Fruit fly (Drosophila melanogaster) whole organism, embryonic: Measurements from ENCODE around the gene CG17777.

Experiments used
- Ada2b ChIP-seq: fragments of 200-800 bp; sonication (Bioruptor generic); IDR thresholded peaks from 2 replicates; pipeline ENCODE4 v1.3.6; 2022; ENCODE audit warnings: missing biosample characterization, missing genetic modification characterization
- B-H2 ChIP-seq: fragments of 200-800 bp; sonication (Bioruptor generic); optimal IDR thresholded peaks from 2 replicates; lab custom pipeline; 2018; ENCODE audit warnings: missing biosample characterization, mild to moderate bottlenecking, missing genetic modification characterization
- CG10321 ChIP-seq: fragments of 200-800 bp; sonication (Bioruptor generic); IDR thresholded peaks from 2 replicates; pipeline ENCODE4 v1.3.6; 2022; ENCODE audit warnings: missing biosample characterization, missing genetic modification characterization
- CG10462 ChIP-seq: fragments of 200-800 bp; sonication (Bioruptor generic); optimal IDR thresholded peaks from 2 replicates; lab custom pipeline; 2016; ENCODE audit warnings: missing biosample characterization, missing genetic modification characterization
- CG10543 ChIP-seq: fragments of 200-800 bp; sonication (Bioruptor generic); optimal IDR thresholded peaks from 3 replicates; lab custom pipeline; 2017; ENCODE audit warnings: missing biosample characterization, mild to moderate bottlenecking, missing genetic modification characterization, moderate library complexity
- CG11093 ChIP-seq: fragments of 200-800 bp; sonication (Bioruptor generic); IDR thresholded peaks from 3 replicates; pipeline ENCODE4 v1.3.6; 2022; ENCODE audit warnings: missing biosample characterization, missing genetic modification characterization
- CG12391 ChIP-seq: fragments of 200-800 bp; sonication (Bioruptor generic); optimal IDR thresholded peaks from 3 replicates; lab custom pipeline; 2018; ENCODE audit warnings: missing biosample characterization, mild to moderate bottlenecking, missing genetic modification characterization, moderate library complexity
- CG15269 ChIP-seq: fragments of 200-800 bp; sonication (Bioruptor generic); optimal IDR thresholded peaks from 2 replicates; lab custom pipeline; 2018; ENCODE audit warnings: missing biosample characterization, mild to moderate bottlenecking, missing genetic modification characterization, moderate library complexity
- CG1603 ChIP-seq: fragments of 200-800 bp; sonication (Bioruptor generic); optimal IDR thresholded peaks from 2 replicates; lab custom pipeline; 2019; ENCODE audit warnings: missing biosample characterization, mild to moderate bottlenecking, missing genetic modification characterization, moderate library complexity
- CG17328 ChIP-seq: fragments of 200-800 bp; sonication (Bioruptor generic); IDR thresholded peaks from 2 replicates; pipeline ENCODE4 v1.3.6; 2022; ENCODE audit warnings: missing biosample characterization, missing genetic modification characterization
- CG17802 ChIP-seq: fragments of 200-800 bp; sonication (Bioruptor generic); optimal IDR thresholded peaks from 2 replicates; lab custom pipeline; 2018; ENCODE audit warnings: missing biosample characterization, mild to moderate bottlenecking, missing genetic modification characterization, moderate library complexity
- CG1832 ChIP-seq: fragments of 200-800 bp; sonication (Bioruptor generic); optimal IDR thresholded peaks from 2 replicates; lab custom pipeline; 2017; ENCODE audit warnings: missing biosample characterization, mild to moderate bottlenecking, missing genetic modification characterization, inconsistent platforms
- CG2116 ChIP-seq: fragments of 200-800 bp; sonication (Bioruptor generic); optimal IDR thresholded peaks from 3 replicates; lab custom pipeline; 2018; ENCODE audit warnings: missing biosample characterization, mild to moderate bottlenecking, missing genetic modification characterization
- CG2712 ChIP-seq: fragments of 200-800 bp; optimal IDR thresholded peaks from 3 replicates; lab custom pipeline; 2019; ENCODE audit warnings: missing biosample characterization, mild to moderate bottlenecking, missing genetic modification characterization, moderate library complexity
- CG32767 ChIP-seq: fragments of 200-800 bp; sonication (Bioruptor generic); IDR thresholded peaks from 2 replicates; pipeline ENCODE4 v1.3.6; 2022; ENCODE audit warnings: missing biosample characterization, missing genetic modification characterization
- CG4854 ChIP-seq: fragments of 200-800 bp; sonication (Bioruptor generic); optimal IDR thresholded peaks from 2 replicates; lab custom pipeline; 2016; ENCODE audit warnings: missing biosample characterization, missing genetic modification characterization, inconsistent platforms
- CG7786 ChIP-seq: fragments of 200-800 bp; sonication (Bioruptor generic); optimal IDR thresholded peaks from 2 replicates; lab custom pipeline; 2016; ENCODE audit warnings: missing biosample characterization, missing genetic modification characterization
- Ets97D ChIP-seq: fragments of 200-800 bp; sonication (Bioruptor generic); optimal IDR thresholded peaks from 3 replicates; lab custom pipeline; 2016; ENCODE audit warnings: missing biosample characterization, missing genetic modification characterization
- HmgD ChIP-seq: fragments of 200-800 bp; sonication (Bioruptor generic); optimal IDR thresholded peaks from 3 replicates; lab custom pipeline; 2016; ENCODE audit warnings: missing biosample characterization, missing genetic modification characterization
- Jarid2 ChIP-seq: fragments of 200-800 bp; sonication (Bioruptor generic); optimal IDR thresholded peaks from 3 replicates; lab custom pipeline; 2017; ENCODE audit warnings: mild to moderate bottlenecking, missing biosample characterization, missing genetic modification reagents, missing genetic modification characterization
- NC2β ChIP-seq: fragments of 200-800 bp; sonication (Bioruptor generic); optimal IDR thresholded peaks from 2 replicates; lab custom pipeline; 2016; ENCODE audit warnings: missing biosample characterization, missing genetic modification characterization
- Nf-YB ChIP-seq: fragments of 200-800 bp; sonication (Bioruptor generic); optimal IDR thresholded peaks from 3 replicates; lab custom pipeline; 2019; ENCODE audit warnings: missing biosample characterization, mild to moderate bottlenecking, missing genetic modification characterization, moderate library complexity
- Nf-YC ChIP-seq: fragments of 200-800 bp; optimal IDR thresholded peaks from 3 replicates; lab custom pipeline; 2019; ENCODE audit warnings: missing biosample characterization, mild to moderate bottlenecking, missing genetic modification characterization, moderate library complexity
- NfI ChIP-seq: fragments of 200-800 bp; sonication (Bioruptor generic); optimal IDR thresholded peaks from 3 replicates; lab custom pipeline; 2018; ENCODE audit warnings: missing biosample characterization, mild to moderate bottlenecking, missing genetic modification characterization, moderate library complexity
- Optix ChIP-seq: fragments of 200-800 bp; sonication (Bioruptor generic); IDR thresholded peaks from 3 replicates; pipeline ENCODE4 v1.3.6; 2022; ENCODE audit warnings: missing biosample characterization, missing genetic modification characterization
- Scr ChIP-seq: fragments of 200-800 bp; sonication (Bioruptor generic); IDR thresholded peaks from 2 replicates; pipeline ENCODE4 v1.3.6; 2022; ENCODE audit warnings: missing biosample characterization, missing genetic modification characterization; ENCODE audit not compliant: partially characterized antibody
- Sin3A ChIP-seq: fragments of >200 bp; optimal IDR thresholded peaks from 2 replicates; lab custom pipeline; 2018
- Ssrp ChIP-seq: fragments of 200-800 bp; sonication (Bioruptor generic); optimal IDR thresholded peaks from 2 replicates; lab custom pipeline; 2018; ENCODE audit warnings: missing biosample characterization, mild to moderate bottlenecking, missing genetic modification characterization, moderate library complexity
- Xbp1 ChIP-seq: fragments of 200-800 bp; sonication (Bioruptor generic); optimal IDR thresholded peaks from 3 replicates; lab custom pipeline; 2016; ENCODE audit warnings: missing biosample characterization, mild to moderate bottlenecking, missing genetic modification characterization
- aop ChIP-seq: fragments of 200-800 bp; sonication (Bioruptor generic); IDR thresholded peaks from 2 replicates; pipeline ENCODE4 v1.3.6; 2022; ENCODE audit warnings: missing biosample characterization, missing genetic modification characterization
- ash1 ChIP-seq: fragments of 200-800 bp; sonication (Bioruptor generic); optimal IDR thresholded peaks from 2 replicates; lab custom pipeline; 2018; ENCODE audit warnings: missing biosample characterization, mild to moderate bottlenecking, missing genetic modification characterization
- btn ChIP-seq: fragments of 200-800 bp; sonication (Bioruptor generic); optimal IDR thresholded peaks from 2 replicates; lab custom pipeline; 2016; ENCODE audit warnings: missing biosample characterization, missing genetic modification characterization
- cato ChIP-seq: fragments of 200-800 bp; sonication (Bioruptor generic); optimal IDR thresholded peaks from 2 replicates; lab custom pipeline; 2016; ENCODE audit warnings: missing biosample characterization, missing genetic modification characterization, borderline replicate concordance
- ci ChIP-seq: fragments of 200-800 bp; sonication (Bioruptor generic); IDR thresholded peaks from 3 replicates; pipeline ENCODE4 v1.3.6; 2022; ENCODE audit warnings: missing biosample characterization, missing genetic modification characterization
- crol ChIP-seq: fragments of 200-800 bp; sonication (Bioruptor generic); IDR thresholded peaks from 2 replicates; pipeline ENCODE4 v1.3.6; 2022; ENCODE audit warnings: missing biosample characterization, missing genetic modification characterization
- dpn ChIP-seq, 2 experiments: fragments of 200-800 bp; sonication (Bioruptor generic); optimal IDR thresholded peaks; 3 replicates each; lab custom pipeline; 2016; ENCODE audit warnings: missing biosample characterization in 2 of 2, missing genetic modification characterization in 2 of 2
- fru ChIP-seq: fragments of >200 bp; optimal IDR thresholded peaks from 2 replicates; lab custom pipeline; 2017
- ken ChIP-seq: fragments of 200-800 bp; sonication (Bioruptor generic); IDR thresholded peaks from 3 replicates; pipeline ENCODE4 v1.3.6; 2022; ENCODE audit warnings: missing biosample characterization, missing genetic modification characterization
- kni ChIP-seq: fragments of 200-800 bp; sonication (Bioruptor generic); optimal IDR thresholded peaks from 3 replicates; lab custom pipeline; 2017; ENCODE audit warnings: mild to moderate bottlenecking, missing biosample characterization, missing genetic modification reagents, missing genetic modification characterization
- lab ChIP-seq: fragments of 200-800 bp; sonication (Bioruptor generic); optimal IDR thresholded peaks from 3 replicates; lab custom pipeline; 2017; ENCODE audit warnings: missing biosample characterization, missing genetic modification characterization, mild to moderate bottlenecking, moderate library complexity, missing genetic modification reagents
- mirr ChIP-seq: fragments of 200-800 bp; sonication (Bioruptor generic); optimal IDR thresholded peaks from 3 replicates; lab custom pipeline; 2018; ENCODE audit warnings: missing biosample characterization, mild to moderate bottlenecking, missing genetic modification characterization
- nerfin-1 ChIP-seq: fragments of 200-800 bp; sonication (Bioruptor generic); optimal IDR thresholded peaks from 3 replicates; lab custom pipeline; 2019; ENCODE audit warnings: missing biosample characterization, mild to moderate bottlenecking, missing genetic modification characterization, moderate library complexity
- nerfin-2 ChIP-seq: fragments of 200-800 bp; sonication (Bioruptor generic); IDR thresholded peaks from 2 replicates; pipeline ENCODE4 v1.3.6; 2022; ENCODE audit warnings: missing biosample characterization, missing genetic modification characterization; ENCODE audit not compliant: partially characterized antibody
- pfk ChIP-seq: fragments of 200-800 bp; sonication (Bioruptor generic); optimal IDR thresholded peaks from 2 replicates; lab custom pipeline; 2018; ENCODE audit warnings: missing biosample characterization, mild to moderate bottlenecking, missing genetic modification characterization, moderate library complexity
- phol ChIP-seq: fragments of 200-800 bp; sonication (Bioruptor generic); optimal IDR thresholded peaks from 3 replicates; lab custom pipeline; 2018; ENCODE audit warnings: missing biosample characterization, mild to moderate bottlenecking, missing genetic modification characterization, moderate library complexity
- shn ChIP-seq: fragments of 200-800 bp; sonication (Bioruptor generic); optimal IDR thresholded peaks from 3 replicates; lab custom pipeline; 2016; ENCODE audit warnings: missing biosample characterization, missing genetic modification characterization
- sqz ChIP-seq: fragments of 200-800 bp; sonication (Bioruptor generic); optimal IDR thresholded peaks from 3 replicates; lab custom pipeline; 2018; ENCODE audit warnings: missing biosample characterization, mild to moderate bottlenecking, missing genetic modification characterization
- stwl ChIP-seq: fragments of 200-800 bp; sonication (Bioruptor generic); optimal IDR thresholded peaks from 3 replicates; lab custom pipeline; 2018; ENCODE audit warnings: missing biosample characterization, mild to moderate bottlenecking, missing genetic modification characterization, moderate library complexity
- ttk ChIP-seq: fragments of 200-800 bp; sonication (Bioruptor generic); IDR thresholded peaks from 2 replicates; pipeline ENCODE4 v2.1.2; 2022; ENCODE audit warnings: missing biosample characterization, missing genetic modification characterization
- zen ChIP-seq: fragments of 200-800 bp; sonication (Bioruptor generic); optimal IDR thresholded peaks from 3 replicates; lab custom pipeline; 2018; ENCODE audit warnings: missing biosample characterization, mild to moderate bottlenecking, missing genetic modification characterization, moderate library complexity
- zf30C ChIP-seq: fragments of 200-800 bp; sonication (Bioruptor generic); optimal IDR thresholded peaks from 3 replicates; lab custom pipeline; 2018; ENCODE audit warnings: missing biosample characterization, mild to moderate bottlenecking, missing genetic modification characterization

CG17777 gene

DNA sequence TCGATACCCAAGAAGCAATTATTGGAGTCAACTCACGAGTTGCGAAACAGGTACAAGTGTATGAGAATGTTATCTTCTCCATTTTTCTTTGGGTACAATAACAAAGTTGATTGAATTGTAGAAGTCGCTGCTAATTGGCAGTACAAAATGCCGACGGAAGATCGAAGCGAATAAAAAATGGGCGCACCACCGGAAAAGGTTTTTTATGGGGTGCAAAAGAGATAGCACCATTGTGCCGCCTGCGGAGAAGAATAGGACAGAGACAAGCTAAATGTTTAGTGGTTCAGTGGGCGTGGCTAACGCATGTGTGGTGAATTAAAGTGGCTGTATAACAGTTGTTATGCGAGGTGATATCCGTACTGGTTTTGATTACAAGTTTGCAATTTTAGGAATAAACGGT is 46.2 kb upstream of the CG17777 start (continued):
- peak; percentile 95 for TF ChIP-seq CG10321 (GFP tag; lab: Robert Waterston, UW)
- no peak for TF ChIP-seq CG1603
- no peak for TF ChIP-seq Optix (GFP tag; lab: Robert Waterston, UW)
- TF ChIP-seq phol: peak; percentile 24
- TF ChIP-seq CG4854 (GFP tag; lab: Kevin White, UChicago): no peak
- no peak for TF ChIP-seq nerfin-2 (GFP tag; lab: Robert Waterston, UW)
- no peak for TF ChIP-seq lab (GFP tag; lab: Kevin White, UChicago)
- no peak for TF ChIP-seq Ssrp (tag; lab: Kevin White, UChicago)
- TF ChIP-seq CG17802 (tag; lab: Kevin White, UChicago): no peak
- TF ChIP-seq Sin3A: no peak
- TF ChIP-seq NfI (GFP tag; lab: Kevin White, UChicago): peak; percentile 30
- TF ChIP-seq pfk (GFP tag; lab: Kevin White, UChicago): peak; percentile 58
- TF ChIP-seq ttk (GFP tag; lab: Robert Waterston, UW): no peak
- no peak for TF ChIP-seq Xbp1 (GFP tag; lab: Kevin White, UChicago)
- no peak for TF ChIP-seq CG7786 (GFP tag; lab: Kevin White, UChicago)
- TF ChIP-seq nerfin-1: peak; percentile 29
- TF ChIP-seq HmgD (GFP tag; lab: Kevin White, UChicago): no peak
- TF ChIP-seq zen (tag; lab: Kevin White, UChicago): peak; percentile 10
- peak; percentile 98 for TF ChIP-seq Nf-YB
- no peak for TF ChIP-seq btn (GFP tag; lab: Kevin White, UChicago)
- TF ChIP-seq ken (GFP tag; lab: Robert Waterston, UW): no peak
- 0 out of 2 replicates have a peak, but pooled peaks have one; percentile 6 for TF ChIP-seq CG17328 (GFP tag; lab: Robert Waterston, UW)
- no peak for TF ChIP-seq cato
- peak; percentile 54 for TF ChIP-seq Jarid2 (GFP tag; lab: Kevin White, UChicago)
- TF ChIP-seq ash1: peak; percentile 92
- no peak for TF ChIP-seq shn (GFP tag; lab: Kevin White, UChicago)
- peak; percentile 98 for TF ChIP-seq Nf-YC (tag; lab: Kevin White, UChicago)
- no peak for TF ChIP-seq stwl (tag; lab: Kevin White, UChicago)
- TF ChIP-seq CG12391 (tag; lab: Kevin White, UChicago): no peak
- TF ChIP-seq CG15269 (tag; lab: Kevin White, UChicago): no peak
- no peak for TF ChIP-seq Scr (GFP tag; lab: Robert Waterston, UW)
- peak; percentile 79 for TF ChIP-seq Ets97D (GFP tag; lab: Kevin White, UChicago)
- no peak for TF ChIP-seq fru (lab: Kevin White, UChicago)
- TF ChIP-seq CG10543 (GFP tag; lab: Kevin White, UChicago): peak; percentile 26
- no peak for TF ChIP-seq CG11093 (GFP tag; lab: Robert Waterston, UW)
- no peak for TF ChIP-seq zf30C (GFP tag; lab: Kevin White, UChicago)
- peak; percentile 84 for TF ChIP-seq CG1832
- TF ChIP-seq ci: peak; percentile 48; the same call in 1 of the 3 replicates
- TF ChIP-seq CG2712 (tag; lab: Kevin White, UChicago): no peak
- no peak for TF ChIP-seq CG2116 (GFP tag; lab: Kevin White, UChicago)
- peak; percentile 88 for TF ChIP-seq sqz
- peak; percentile 8; the same call in 1 of the 2 replicates for TF ChIP-seq crol
- TF ChIP-seq kni (GFP tag; lab: Kevin White, UChicago): peak; percentile 33
- TF ChIP-seq B-H2: peak; percentile 44
- TF ChIP-seq mirr: peak; percentile 46
- TF ChIP-seq dpn (GFP tag; optimal IDR thresholded peaks at IDR 0.05; lab: Kevin White, UChicago): no peak
- no peak for TF ChIP-seq CG10462
- no peak for TF ChIP-seq NC2β (GFP tag; lab: Kevin White, UChicago)
- TF ChIP-seq Ada2b (GFP tag; lab: Robert Waterston, UW): no peak
- TF ChIP-seq CG32767: peak; percentile 29; the same call in 1 of the 2 replicates
- peak; percentile 53; the same call in 1 of the 2 replicates for TF ChIP-seq aop (GFP tag; lab: Robert Waterston, UW)
